Worm (Caenorhabditis elegans) whole organism, early embryonic: ENCODE data around the gene mfsd-13.2.

Experiments
- aly-1 ChIP-seq: sonication (generic microtip); optimal IDR thresholded peaks from 2 replicates; lab custom pipeline; 2016; ENCODE audit warnings: missing genetic modification characterization, missing compliant biosample characterization
- ama-1 ChIP-seq: fragments of 150-350 bp; optimal IDR thresholded peaks from 2 replicates; lab custom pipeline; 2014
- ceh-13 ChIP-seq: fragments of 200-800 bp; sonication (Bioruptor generic); optimal IDR thresholded peaks from 2 replicates; lab custom pipeline; 2018; ENCODE audit warnings: mild to moderate bottlenecking, missing genetic modification characterization, missing compliant biosample characterization
- ceh-36 ChIP-seq: sonication (generic microtip); optimal IDR thresholded peaks from 2 replicates; lab custom pipeline; 2016; ENCODE audit warnings: missing genetic modification characterization, inconsistent platforms, missing compliant biosample characterization
- hmbx-1 ChIP-seq: sonication (generic microtip); optimal IDR thresholded peaks from 2 replicates; lab custom pipeline; 2016; ENCODE audit warnings: mild to moderate bottlenecking, missing genetic modification characterization, missing compliant biosample characterization
- tbx-37 ChIP-seq: fragments of 200-800 bp; sonication (Bioruptor generic); conservative IDR thresholded peaks from 2 replicates; pipeline ENCODE4 v1.3.6; 2022; ENCODE audit warnings: missing genetic modification reagents, missing genetic modification characterization, missing compliant biosample characterization

- TF ChIP-seq tbx-37 (GFP tag; lab: Robert Waterston, UW) = no peak
- no peak for TF ChIP-seq ceh-36 (tag; lab: Kevin White, UChicago)
- TF ChIP-seq ama-1 (lab: Kevin White, UChicago) = no peak
- TF ChIP-seq hmbx-1 (tag; lab: Kevin White, UChicago) = no peak
- no peak for TF ChIP-seq aly-1 (tag; lab: Kevin White, UChicago)
- TF ChIP-seq ceh-13 (GFP tag; lab: Kevin White, UChicago) = no peak
Observed at ce11 chrII:7115638-7116037, 50.0 kb downstream of the mfsd-13.2 start, which contains the start of gene cutl-5.
